Fruit fly (Drosophila melanogaster): ENCODE results near the gene Nepl20.

Gene Nepl20

dm6 chr3R:28898921-28899545, 18.4 kb downstream of the Nepl20 start:
- TF ChIP-seq sage (GFP tag; optimal IDR thresholded peaks at IDR 0.05) (no peak), ey (GFP tag; optimal IDR thresholded peaks at IDR 0.05) (no peak), Dif (GFP tag; optimal IDR thresholded peaks at IDR 0.05; ENCODE audit: partially characterized antibody) (no peak), Myc (optimal IDR thresholded peaks at IDR 0.05) (no peak), CG9705 (GFP tag; optimal IDR thresholded peaks at IDR 0.05) (no peak), psq (GFP tag; optimal IDR thresholded peaks at IDR 0.05) (no peak), HLH106 (tag; optimal IDR thresholded peaks at IDR 0.05) (no peak), fru (GFP tag; optimal IDR thresholded peaks at IDR 0.05) (no peak), sv (GFP tag; optimal IDR thresholded peaks at IDR 0.05) (no peak), GATAd (GFP tag; optimal IDR thresholded peaks at IDR 0.05) (no peak), tai (GFP tag; optimal IDR thresholded peaks at IDR 0.05) (no peak), br (GFP tag; optimal IDR thresholded peaks at IDR 0.05) (no peak), Hnf4 (GFP tag; optimal IDR thresholded peaks at IDR 0.05) (no peak)

DNA sequence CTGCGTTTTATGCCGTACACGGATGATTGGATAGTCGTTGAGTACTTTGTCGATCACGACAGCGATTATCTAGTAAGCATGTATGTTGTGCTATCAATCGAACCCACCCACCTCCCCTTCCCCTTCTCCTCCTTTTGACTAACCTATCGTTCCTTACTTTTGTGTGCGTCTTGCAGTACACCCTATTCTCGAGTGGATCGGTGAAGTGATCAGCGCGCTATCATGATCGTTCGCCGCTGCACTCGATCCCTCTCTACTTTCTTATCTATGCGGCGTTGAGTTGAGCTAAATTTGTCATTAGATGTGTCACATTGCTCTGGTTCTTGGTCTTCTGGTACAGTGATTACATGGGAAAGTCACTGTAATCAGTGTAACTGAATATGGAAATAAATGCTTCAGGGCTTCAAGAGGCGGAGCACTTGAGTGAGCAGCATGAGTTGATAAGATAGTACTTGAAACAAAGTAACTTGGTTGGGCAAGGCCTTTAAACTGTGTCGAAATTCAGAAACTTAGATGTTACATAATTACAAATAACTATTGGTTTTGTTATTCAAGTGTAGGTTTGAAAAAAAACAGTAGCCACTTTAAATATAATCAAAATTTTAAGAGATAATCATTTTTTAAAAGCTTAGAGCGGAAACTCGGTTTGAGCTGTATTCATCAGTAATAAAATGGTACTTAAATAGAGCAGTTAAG, 21.0 kb downstream of the Nepl20 start:
- TF ChIP-seq foxo (GFP tag; optimal IDR thresholded peaks at IDR 0.05) (no peak), lola (GFP tag; optimal IDR thresholded peaks at IDR 0.05) (no peak), dl (GFP tag; optimal IDR thresholded peaks at IDR 0.05; ENCODE audit: insufficient read depth in 1 of 2, partially characterized antibody in 2 of 2) (no peak)

- no peak for TF ChIP-seq OdsH (GFP tag; optimal IDR thresholded peaks at IDR 0.05)
- TF ChIP-seq Rel (GFP tag; optimal IDR thresholded peaks at IDR 0.05), result no peak
- peak; percentile 21 for TF ChIP-seq Rel (tag; optimal IDR thresholded peaks at IDR 0.05)
- TF ChIP-seq CrebA (GFP tag; optimal IDR thresholded peaks at IDR 0.05; ENCODE audit: borderline replicate concordance), result no peak
- no peak for TF ChIP-seq dl (GFP tag; optimal IDR thresholded peaks at IDR 0.05; ENCODE audit: insufficient read depth in 1 of 2, partially characterized antibody in 2 of 2)
- no peak for TF ChIP-seq fru (GFP tag; optimal IDR thresholded peaks at IDR 0.05)
- no peak for TF ChIP-seq woc (GFP tag; optimal IDR thresholded peaks at IDR 0.05)
Observed at dm6 chr3R:28903392-28903791, 22.8 kb downstream of the Nepl20 start.

DNA sequence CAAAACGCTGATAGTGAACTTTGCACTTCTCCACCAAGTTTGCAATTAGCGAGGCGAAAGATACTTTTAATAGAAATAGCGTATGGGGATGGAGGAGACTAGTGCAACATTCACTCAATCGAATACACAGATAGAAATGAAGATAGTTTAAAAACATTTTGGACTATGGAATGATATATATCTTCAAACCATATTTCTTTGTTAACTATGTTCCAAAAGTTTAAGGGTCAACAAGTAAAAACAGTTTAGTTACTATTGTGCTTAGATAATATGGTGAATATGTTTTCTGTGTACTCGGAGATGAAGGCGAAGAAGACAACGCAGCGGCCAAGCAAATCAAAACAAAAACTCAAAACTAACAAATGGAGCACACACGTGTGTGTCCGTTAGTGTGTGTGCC, 23.6 kb downstream of the Nepl20 start:
- no peak for TF ChIP-seq N (GFP tag; optimal IDR thresholded peaks at IDR 0.05)
- TF ChIP-seq psq (GFP tag; optimal IDR thresholded peaks at IDR 0.05), result no peak

DNA sequence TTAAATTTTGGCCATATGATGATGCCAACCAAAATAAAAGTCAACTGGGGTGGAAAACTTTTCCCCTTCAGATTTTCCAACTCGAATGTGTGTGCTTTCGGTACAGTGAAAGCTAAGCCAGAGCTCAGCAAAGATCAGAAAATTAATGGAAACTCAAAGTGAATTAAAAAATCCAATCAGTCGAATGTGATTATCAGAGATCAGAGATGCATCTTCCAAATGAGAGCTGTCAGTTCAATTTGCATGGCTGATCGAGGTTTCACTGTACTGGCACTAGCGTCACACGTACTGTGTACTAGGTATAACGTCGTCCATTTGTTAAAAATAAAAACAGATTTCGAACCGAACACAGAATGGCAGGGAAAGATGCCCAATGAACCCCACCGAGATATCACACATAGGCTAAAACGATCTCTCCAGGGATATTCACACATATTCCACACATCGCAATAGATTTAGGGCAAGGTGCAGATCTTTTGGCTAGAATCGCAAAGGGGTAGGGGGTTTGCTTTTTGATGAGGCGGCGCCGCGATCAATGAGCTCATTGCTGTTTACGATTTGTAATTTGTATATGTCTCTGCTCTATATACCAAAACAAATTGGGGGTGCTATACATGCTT, 24.3 kb downstream of the Nepl20 start:
- TF ChIP-seq foxo (GFP tag; optimal IDR thresholded peaks at IDR 0.05), result peak in 1 of 2 experiments; percentile 56
- no peak for TF ChIP-seq CG32264 (GFP tag; optimal IDR thresholded peaks at IDR 0.05)
- TF ChIP-seq brk (GFP tag; optimal IDR thresholded peaks at IDR 0.05), result no peak
- TF ChIP-seq ey (GFP tag; optimal IDR thresholded peaks at IDR 0.05), result peak; percentile 50
- peak; percentile 54 for TF ChIP-seq HLH106 (tag; optimal IDR thresholded peaks at IDR 0.05)
- peak; percentile 31 for TF ChIP-seq br (GFP tag; optimal IDR thresholded peaks at IDR 0.05)
- TF ChIP-seq h (GFP tag; optimal IDR thresholded peaks at IDR 0.05), result peak; percentile 45
- peak; percentile 53 for TF ChIP-seq sv (GFP tag; optimal IDR thresholded peaks at IDR 0.05)
- peak; percentile 4 for TF ChIP-seq fru (GFP tag; optimal IDR thresholded peaks at IDR 0.05)
- peak; percentile 65 for TF ChIP-seq rgr (GFP tag; optimal IDR thresholded peaks at IDR 0.05)
- TF ChIP-seq dmrt93B (GFP tag; optimal IDR thresholded peaks at IDR 0.05), result peak; percentile 20

DNA sequence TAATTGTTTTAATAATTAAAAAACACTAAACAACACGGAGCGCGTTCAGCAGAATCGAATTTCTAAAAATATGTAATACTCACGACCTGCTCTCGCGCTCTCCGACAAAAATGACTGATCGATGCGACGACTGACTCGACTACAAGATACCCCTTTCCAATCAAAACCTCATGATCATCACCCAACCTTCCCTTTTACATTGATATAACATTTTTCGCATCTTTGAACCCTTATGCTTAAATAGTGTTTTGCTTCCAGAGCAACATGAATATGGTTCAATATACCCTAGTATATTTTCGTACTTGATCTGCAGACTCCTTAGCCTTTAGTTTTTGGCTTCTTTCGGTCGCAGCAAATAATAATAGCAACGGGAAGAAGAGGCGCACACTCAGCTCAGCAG, 31.2 kb downstream of the Nepl20 start:
- TF ChIP-seq usp (GFP tag; optimal IDR thresholded peaks at IDR 0.05) (no peak), sv (GFP tag; optimal IDR thresholded peaks at IDR 0.05) (peak; percentile 46), fru (GFP tag; optimal IDR thresholded peaks at IDR 0.05) (no peak)

Data from whole organism, wandering third instar larva.